Worm (Caenorhabditis elegans): Measurements from ENCODE around the gene C07G1.6.

- TF ChIP-seq snpc-4 (tag; optimal IDR thresholded peaks at IDR 0.05) (no peak), ceh-16 (tag; optimal IDR thresholded peaks at IDR 0.05) (no peak), ama-1 (optimal IDR thresholded peaks at IDR 0.05) (no peak), unc-39 (tag; optimal IDR thresholded peaks at IDR 0.05) (no peak), skn-1 (tag; optimal IDR thresholded peaks at IDR 0.05) (peak; percentile 35), hmg-11 (tag; optimal IDR thresholded peaks at IDR 0.05) (peak; percentile 89)
Measured at ce11 chrIV:8252856-8253255, 42.7 kb upstream of the C07G1.6 start.

All from whole organism, L3 larva.